Fruit fly (Drosophila melanogaster) whole organism, embryonic: ENCODE results near the gene CG45073.

ENCODE experiments used
- Blimp-1 ChIP-seq: fragments of 200-800 bp; sonication (Bioruptor generic); optimal IDR thresholded peaks from 3 replicates; lab custom pipeline; 2018; ENCODE audit warnings: missing biosample characterization, missing genetic modification characterization, mild to moderate bottlenecking, moderate library complexity, missing genetic modification reagents
- CG13775 ChIP-seq: fragments of 200-800 bp; sonication (Bioruptor generic); optimal IDR thresholded peaks from 3 replicates; lab custom pipeline; 2017; ENCODE audit warnings: missing biosample characterization, mild to moderate bottlenecking, missing genetic modification characterization
- CG14667 ChIP-seq: fragments of 200-800 bp; sonication (Bioruptor generic); IDR thresholded peaks from 2 replicates; pipeline ENCODE4 v1.3.6; 2022; ENCODE audit warnings: missing biosample characterization, missing genetic modification characterization
- CG15269 ChIP-seq: fragments of 200-800 bp; sonication (Bioruptor generic); optimal IDR thresholded peaks from 2 replicates; lab custom pipeline; 2018; ENCODE audit warnings: missing biosample characterization, mild to moderate bottlenecking, missing genetic modification characterization, moderate library complexity
- CG2202 ChIP-seq: fragments of 200-800 bp; sonication (Bioruptor generic); optimal IDR thresholded peaks from 2 replicates; lab custom pipeline; 2018; ENCODE audit warnings: missing biosample characterization, mild to moderate bottlenecking, missing genetic modification characterization
- CG31441 ChIP-seq: fragments of 200-800 bp; sonication (Bioruptor generic); IDR thresholded peaks from 2 replicates; pipeline ENCODE4 v1.3.6; 2022; ENCODE audit warnings: missing biosample characterization, missing genetic modification characterization
- CG32772 ChIP-seq: fragments of 200-800 bp; sonication (Bioruptor generic); IDR thresholded peaks from 2 replicates; pipeline ENCODE4 v1.3.6; 2022; ENCODE audit warnings: missing biosample characterization, missing genetic modification characterization
- CG3726 ChIP-seq: fragments of 200-800 bp; sonication (Bioruptor generic); IDR thresholded peaks from 3 replicates; pipeline ENCODE4, ENCODE4 v1.3.6; 2022; ENCODE audit warnings: missing biosample characterization, missing genetic modification characterization
- CG42726 ChIP-seq: fragments of 200-800 bp; sonication (Bioruptor generic); IDR thresholded peaks from 2 replicates; pipeline ENCODE4 v1.3.6; 2022; ENCODE audit warnings: missing biosample characterization, missing genetic modification characterization; ENCODE audit not compliant: partially characterized antibody
- CG4282 ChIP-seq: fragments of 200-800 bp; sonication (Bioruptor generic); optimal IDR thresholded peaks from 2 replicates; lab custom pipeline; 2016; ENCODE audit warnings: missing biosample characterization, missing genetic modification characterization
- CG4328 ChIP-seq: fragments of 200-800 bp; sonication (Bioruptor generic); optimal IDR thresholded peaks from 3 replicates; lab custom pipeline; 2017; ENCODE audit warnings: missing biosample characterization, missing genetic modification reagents, missing genetic modification characterization
- CG4854 ChIP-seq: fragments of 200-800 bp; sonication (Bioruptor generic); optimal IDR thresholded peaks from 2 replicates; lab custom pipeline; 2016; ENCODE audit warnings: missing biosample characterization, missing genetic modification characterization, inconsistent platforms
- CG7745 ChIP-seq: fragments of 200-800 bp; sonication (Bioruptor generic); optimal IDR thresholded peaks from 2 replicates; lab custom pipeline; 2018; ENCODE audit warnings: missing biosample characterization, mild to moderate bottlenecking, missing genetic modification characterization, moderate library complexity
- CG8388 ChIP-seq: fragments of 200-800 bp; sonication (Bioruptor generic); optimal IDR thresholded peaks from 2 replicates; lab custom pipeline; 2019; ENCODE audit warnings: missing biosample characterization, mild to moderate bottlenecking, missing genetic modification characterization, moderate library complexity
- CG9609 ChIP-seq: fragments of 200-800 bp; sonication (Bioruptor generic); optimal IDR thresholded peaks from 3 replicates; lab custom pipeline; 2016; ENCODE audit warnings: missing biosample characterization, missing genetic modification characterization
- CG9876 ChIP-seq: fragments of 200-800 bp; sonication (Bioruptor generic); optimal IDR thresholded peaks from 2 replicates; lab custom pipeline; 2016; ENCODE audit warnings: missing biosample characterization, missing genetic modification characterization
- CHES-1-like ChIP-seq: fragments of 200-800 bp; sonication (Bioruptor generic); optimal IDR thresholded peaks from 2 replicates; lab custom pipeline; 2016; ENCODE audit warnings: missing biosample characterization, missing genetic modification characterization
- D ChIP-seq, 2 experiments: fragments of 200-800 bp in 1 of 2; fragments of >200 bp in 1 of 2; sonication (Bioruptor generic) in 1 of 2; optimal IDR thresholded peaks; 2 replicates in 1 of 2; 3 replicates in 1 of 2; lab custom pipeline; 2017; ENCODE audit warnings: mild to moderate bottlenecking in 1 of 2, missing biosample characterization in 1 of 2, missing genetic modification characterization in 1 of 2, missing genetic modification reagents in 1 of 2
- Eip74EF ChIP-seq, 2 experiments: fragments of 200-800 bp in 1 of 2; fragments of >200 bp in 1 of 2; sonication (Bioruptor generic) in 1 of 2; optimal IDR thresholded peaks; 2 replicates each; lab custom pipeline; 2017 to 2019; ENCODE audit warnings: missing biosample characterization in 2 of 2, missing genetic modification characterization in 2 of 2, mild to moderate bottlenecking in 1 of 2, moderate library complexity in 1 of 2
- Fer2 ChIP-seq: fragments of 200-800 bp; sonication (Bioruptor generic); optimal IDR thresholded peaks from 2 replicates; lab custom pipeline; 2018; ENCODE audit warnings: missing biosample characterization, mild to moderate bottlenecking, missing genetic modification characterization, moderate library complexity
- Hr78 ChIP-seq, 2 experiments: fragments of 200-800 bp in 1 of 2; fragments of >200 bp in 1 of 2; sonication (Bioruptor generic) in 1 of 2; optimal IDR thresholded peaks; 2 replicates each; lab custom pipeline; 2017 to 2019; ENCODE audit warnings: missing biosample characterization in 2 of 2, missing genetic modification characterization in 2 of 2, mild to moderate bottlenecking in 1 of 2, moderate library complexity in 1 of 2
- Max ChIP-seq: fragments of 200-800 bp; sonication (Bioruptor generic); optimal IDR thresholded peaks from 2 replicates; lab custom pipeline; 2016; ENCODE audit warnings: missing biosample characterization, mild to moderate bottlenecking, missing genetic modification characterization
- Meics ChIP-seq: fragments of 200-800 bp; sonication (Bioruptor generic); optimal IDR thresholded peaks from 2 replicates; lab custom pipeline; 2017; ENCODE audit warnings: missing biosample characterization, mild to moderate bottlenecking, missing genetic modification characterization
- NFAT ChIP-seq: fragments of 200-800 bp; sonication (Bioruptor generic); IDR thresholded peaks from 2 replicates; pipeline ENCODE4 v1.3.6; 2022; ENCODE audit warnings: missing biosample characterization, missing genetic modification characterization
- Oli ChIP-seq: fragments of 200-800 bp; sonication (Bioruptor generic); optimal IDR thresholded peaks from 2 replicates; lab custom pipeline; 2018; ENCODE audit warnings: missing biosample characterization, mild to moderate bottlenecking, missing genetic modification characterization, moderate library complexity
- Poxn ChIP-seq: fragments of 200-800 bp; sonication (Bioruptor generic); IDR thresholded peaks from 2 replicates; pipeline ENCODE4 v1.3.6; 2022; ENCODE audit warnings: missing biosample characterization, missing genetic modification characterization
- Rx ChIP-seq: fragments of 200-800 bp; sonication (Bioruptor generic); IDR thresholded peaks from 2 replicates; pipeline ENCODE4 v1.3.6; 2022; ENCODE audit warnings: missing biosample characterization, missing genetic modification characterization
- Sox100B ChIP-seq: fragments of 200-800 bp; sonication (Bioruptor generic); optimal IDR thresholded peaks from 3 replicates; lab custom pipeline; 2018; ENCODE audit warnings: missing biosample characterization, mild to moderate bottlenecking, missing genetic modification characterization
- Tbp ChIP-seq: fragments of >200 bp; optimal IDR thresholded peaks from 2 replicates; lab custom pipeline; 2018; ENCODE audit warnings: missing biosample characterization, missing genetic modification characterization
- Usf ChIP-seq: fragments of 200-800 bp; sonication (Bioruptor generic); optimal IDR thresholded peaks from 2 replicates; lab custom pipeline; 2017; ENCODE audit warnings: missing genotype, missing biosample characterization, missing genetic modification characterization
- Vsx1 ChIP-seq: fragments of 200-800 bp; sonication (Bioruptor generic); optimal IDR thresholded peaks from 2 replicates; lab custom pipeline; 2017; ENCODE audit warnings: missing biosample characterization, mild to moderate bottlenecking, missing genetic modification characterization, missing genetic modification reagents
- crp ChIP-seq, 2 experiments: fragments of 200-800 bp; sonication (Bioruptor generic); optimal IDR thresholded peaks; 2 replicates in 1 of 2; 3 replicates in 1 of 2; lab custom pipeline; 2017; ENCODE audit warnings: missing biosample characterization in 2 of 2, missing genetic modification characterization in 2 of 2, mild to moderate bottlenecking in 1 of 2, moderate library complexity in 1 of 2
- cwo ChIP-seq: fragments of 200-800 bp; sonication (Bioruptor generic); optimal IDR thresholded peaks from 3 replicates; lab custom pipeline; 2017; ENCODE audit warnings: missing biosample characterization, missing genetic modification characterization, mild to moderate bottlenecking, moderate library complexity, missing genetic modification reagents
- dan ChIP-seq: fragments of 200-800 bp; sonication (Bioruptor generic); IDR thresholded peaks from 2 replicates; pipeline ENCODE4 v1.3.6; 2022; ENCODE audit warnings: missing biosample characterization, missing genetic modification characterization
- dati ChIP-seq: fragments of 200-800 bp; sonication (Bioruptor generic); IDR thresholded peaks from 2 replicates; pipeline ENCODE4 v1.3.6; 2022; ENCODE audit warnings: missing biosample characterization, missing genetic modification characterization
- ems ChIP-seq: fragments of 200-800 bp; sonication (Bioruptor generic); optimal IDR thresholded peaks from 3 replicates; lab custom pipeline; 2016; ENCODE audit warnings: missing biosample characterization, missing genetic modification characterization
- fd102C ChIP-seq: fragments of 200-800 bp; sonication (Bioruptor generic); optimal IDR thresholded peaks from 2 replicates; lab custom pipeline; 2018; ENCODE audit warnings: missing biosample characterization, mild to moderate bottlenecking, missing genetic modification characterization, moderate library complexity
- gce ChIP-seq: fragments of 200-800 bp; sonication (Bioruptor generic); IDR thresholded peaks from 3 replicates; pipeline ENCODE4 v1.3.6; 2022; ENCODE audit warnings: missing biosample characterization, missing genetic modification characterization
- h ChIP-seq: fragments of >200 bp; optimal IDR thresholded peaks from 2 replicates; lab custom pipeline; 2017
- ind ChIP-seq: fragments of 200-800 bp; sonication (Bioruptor generic); optimal IDR thresholded peaks from 3 replicates; lab custom pipeline; 2016; ENCODE audit warnings: missing biosample characterization, missing genetic modification characterization
- lab ChIP-seq: fragments of 200-800 bp; sonication (Bioruptor generic); optimal IDR thresholded peaks from 3 replicates; lab custom pipeline; 2017; ENCODE audit warnings: missing biosample characterization, missing genetic modification characterization, mild to moderate bottlenecking, moderate library complexity, missing genetic modification reagents
- lov ChIP-seq, 2 experiments: fragments of 200-800 bp in 1 of 2; fragments of >200 bp in 1 of 2; sonication (Bioruptor generic) in 1 of 2; IDR thresholded peaks in 1 of 2; optimal IDR thresholded peaks in 1 of 2; 2 replicates in 1 of 2; 3 replicates in 1 of 2; pipeline versions ENCODE4 v1.3.6 to Lab custom; 2017 to 2022; ENCODE audit warnings: missing biosample characterization in 1 of 2, missing genetic modification characterization in 1 of 2
- nerfin-2 ChIP-seq: fragments of 200-800 bp; sonication (Bioruptor generic); IDR thresholded peaks from 2 replicates; pipeline ENCODE4 v1.3.6; 2022; ENCODE audit warnings: missing biosample characterization, missing genetic modification characterization; ENCODE audit not compliant: partially characterized antibody
- onecut ChIP-seq: fragments of 200-800 bp; sonication (Bioruptor generic); IDR thresholded peaks from 2 replicates; pipeline ENCODE4 v1.3.6; 2022; ENCODE audit warnings: missing biosample characterization, missing genetic modification characterization
- ro ChIP-seq: fragments of 200-800 bp; sonication (Bioruptor generic); IDR thresholded peaks from 2 replicates; pipeline ENCODE4 v1.3.6; 2022; ENCODE audit warnings: missing biosample characterization, missing genetic modification characterization
- sim ChIP-seq: fragments of 200-800 bp; sonication (Bioruptor generic); IDR thresholded peaks from 2 replicates; pipeline ENCODE4 v1.3.6; 2022; ENCODE audit warnings: missing biosample characterization, missing genetic modification characterization
- slbo ChIP-seq: fragments of 200-800 bp; sonication (Bioruptor generic); IDR thresholded peaks from 2 replicates; pipeline ENCODE4 v1.3.6; 2022; ENCODE audit warnings: missing biosample characterization, missing genetic modification characterization
- tll ChIP-seq, 2 experiments: fragments of 200-800 bp in 1 of 2; fragments of >200 bp in 1 of 2; sonication (Bioruptor generic) in 1 of 2; optimal IDR thresholded peaks; 2 replicates each; lab custom pipeline; 2017 to 2019; ENCODE audit warnings: missing biosample characterization in 2 of 2, missing genetic modification characterization in 2 of 2, mild to moderate bottlenecking in 1 of 2, moderate library complexity in 1 of 2
- toy ChIP-seq: fragments of 200-800 bp; sonication (Bioruptor generic); IDR thresholded peaks from 2 replicates; pipeline ENCODE4 v1.3.6; 2022; ENCODE audit warnings: missing biosample characterization, missing genetic modification characterization
- wdn ChIP-seq: fragments of 200-800 bp; sonication (Bioruptor generic); IDR thresholded peaks from 2 replicates; pipeline ENCODE4 v1.3.6; 2022; ENCODE audit warnings: missing biosample characterization, missing genetic modification characterization

Gene CG45073

DNA sequence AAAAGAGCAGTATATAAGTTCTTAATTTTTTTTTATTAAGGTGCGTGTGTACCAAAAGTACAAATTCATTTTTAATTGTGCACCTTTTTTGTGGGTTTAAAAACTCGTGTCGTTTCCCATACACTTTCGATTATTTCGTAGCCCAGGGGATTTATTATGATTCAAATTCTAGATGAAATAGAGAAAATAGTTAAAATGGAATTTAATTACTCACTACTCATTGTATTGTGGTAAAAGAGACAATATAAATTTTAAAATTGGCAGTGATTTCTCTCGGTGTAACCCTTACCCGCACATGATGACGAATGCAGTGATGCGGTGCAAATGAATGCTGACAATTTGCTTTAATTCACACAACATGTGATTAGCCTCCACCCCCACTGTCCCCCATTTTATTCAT lies 41.3 kb downstream of the CG45073 start (continued):
- TF ChIP-seq CG13775 (no peak), Poxn (GFP tag; lab: Robert Waterston, UW) (no peak), CG4328 (no peak), Oli (peak; percentile 40), onecut (no peak), h (no peak), CG8388 (GFP tag; lab: Kevin White, UChicago) (no peak), ems (no peak), CG15269 (tag; lab: Kevin White, UChicago) (peak; percentile 19), Usf (GFP tag; lab: Kevin White, UChicago) (no peak), gce (GFP tag; lab: Robert Waterston, UW) (no peak), Hr78 (GFP tag; optimal IDR thresholded peaks at IDR 0.05; lab: Kevin White, UChicago) (no peak), slbo (GFP tag; lab: Robert Waterston, UW) (peak; percentile 38; the same call in 1 of the 2 replicates), Max (GFP tag; lab: Kevin White, UChicago) (no peak), CG32772 (GFP tag; lab: Robert Waterston, UW) (0 out of 2 replicates have a peak, but pooled peaks have one; percentile 21), Tbp (GFP tag; lab: Kevin White, UChicago) (no peak), CHES-1-like (GFP tag; lab: Kevin White, UChicago) (no peak), tll (GFP tag; optimal IDR thresholded peaks at IDR 0.05; lab: Kevin White, UChicago) (no peak), wdn (no peak), Meics (GFP tag; lab: Kevin White, UChicago) (peak; percentile 24), dan (no peak), nerfin-2 (GFP tag; lab: Robert Waterston, UW) (no peak), CG9876 (GFP tag; lab: Kevin White, UChicago) (no peak), CG31441 (GFP tag; lab: Robert Waterston, UW) (0 out of 2 replicates have a peak, but pooled peaks have one; percentile 17), ro (GFP tag; lab: Robert Waterston, UW) (no peak), CG7745 (no peak), CG42726 (GFP tag; lab: Robert Waterston, UW) (no peak), ind (peak; percentile 16), CG4282 (GFP tag; lab: Kevin White, UChicago) (no peak), Fer2 (no peak), cwo (GFP tag; lab: Kevin White, UChicago) (no peak), Sox100B (GFP tag; lab: Kevin White, UChicago) (peak; percentile 2), CG9609 (GFP tag; lab: Kevin White, UChicago) (no peak), CG4854 (no peak), crp (GFP tag; optimal IDR thresholded peaks at IDR 0.05; lab: Kevin White, UChicago) (no peak), D (optimal IDR thresholded peaks at IDR 0.05; lab: Kevin White, UChicago) (no peak), D (GFP tag; optimal IDR thresholded peaks at IDR 0.05; lab: Kevin White, UChicago) (no peak), CG3726 (no peak), fd102C (GFP tag; lab: Kevin White, UChicago) (no peak), CG14667 (no peak), NFAT (GFP tag; lab: Robert Waterston, UW) (no peak), Eip74EF (GFP tag; optimal IDR thresholded peaks at IDR 0.05; lab: Kevin White, UChicago) (no peak), lov (optimal IDR thresholded peaks at IDR 0.05; lab: Kevin White, UChicago) (no peak), lov (GFP tag; IDR thresholded peaks at IDR 0.05; lab: Robert Waterston, UW) (no peak), Blimp-1 (GFP tag; lab: Kevin White, UChicago) (peak; percentile 40), Rx (no peak), dati (GFP tag; lab: Robert Waterston, UW) (no peak), toy (GFP tag; lab: Robert Waterston, UW) (no peak), CG2202 (tag; lab: Kevin White, UChicago) (no peak), sim (no peak), lab (GFP tag; lab: Kevin White, UChicago) (peak; percentile 20), Vsx1 (GFP tag; lab: Kevin White, UChicago) (no peak)
